Worm (Caenorhabditis elegans): ENCODE results near the gene pat-4.

- TF ChIP-seq nhr-28 (tag; optimal IDR thresholded peaks at IDR 0.05), result peak; percentile 34
- no peak for TF ChIP-seq aly-2 (tag; optimal IDR thresholded peaks at IDR 0.05)
- TF ChIP-seq zag-1 (tag; optimal IDR thresholded peaks at IDR 0.05), result no peak
- no peak for TF ChIP-seq ceh-62 (tag; optimal IDR thresholded peaks at IDR 0.05)
Observed at ce11 chrIII:66160-66559, 28.4 kb downstream of the pat-4 start, which contains the start of gene pck-1.

Measured in whole organism, L4 larva.